Worm (Caenorhabditis elegans) whole organism, young adult: ENCODE measurements around the gene dnpp-1.

Source experiments
- B0336.3 ChIP-seq: fragments of 200-800 bp; sonication (Bioruptor generic); IDR thresholded peaks from 2 replicates; pipeline ENCODE4 v1.3.6; 2022; ENCODE audit warnings: missing genetic modification characterization, missing compliant biosample characterization
- C17E4.6 ChIP-seq: fragments of 200-800 bp; sonication (Bioruptor generic); IDR thresholded peaks from 2 replicates; pipeline ENCODE4 v1.3.6; 2022; ENCODE audit warnings: missing genetic modification reagents, missing genetic modification characterization, missing compliant biosample characterization
- D2030.7 ChIP-seq: fragments of 200-800 bp; sonication (Bioruptor generic); IDR thresholded peaks from 2 replicates; pipeline ENCODE4 v1.3.6; 2022; ENCODE audit warnings: missing genetic modification reagents, missing genetic modification characterization, missing compliant biosample characterization
- F33H1.4 ChIP-seq: fragments of 200-800 bp; sonication (Bioruptor generic); IDR thresholded peaks from 2 replicates; pipeline ENCODE4 v1.3.6; 2022; ENCODE audit warnings: missing genetic modification reagents, missing genetic modification characterization, missing compliant biosample characterization
- F52B5.7 ChIP-seq: sonication (generic microtip); optimal IDR thresholded peaks from 2 replicates; lab custom pipeline; 2016; ENCODE audit warnings: mild to moderate bottlenecking, missing genetic modification characterization, missing compliant biosample characterization
- F55B11.4 ChIP-seq: sonication (generic microtip); optimal IDR thresholded peaks from 2 replicates; lab custom pipeline; 2016; ENCODE audit warnings: missing compliant biosample characterization, missing genetic modification characterization, borderline replicate concordance; ENCODE audit not compliant: insufficient read depth
- K11D2.4 ChIP-seq: fragments of 200-800 bp; sonication (Bioruptor generic); IDR thresholded peaks from 2 replicates; pipeline ENCODE4 v1.3.6; 2022; ENCODE audit warnings: missing genetic modification reagents, missing genetic modification characterization, missing compliant biosample characterization
- T26A5.8 ChIP-seq: sonication (generic microtip); optimal IDR thresholded peaks from 2 replicates; lab custom pipeline; 2016; ENCODE audit warnings: missing genetic modification characterization, missing compliant biosample characterization
- Y53F4B.3 ChIP-seq: fragments of 200-800 bp; sonication (Bioruptor generic); IDR thresholded peaks from 2 replicates; pipeline ENCODE4 v1.3.6; 2022; ENCODE audit warnings: missing genetic modification reagents, missing genetic modification characterization, missing compliant biosample characterization
- Y53G8AR.9 ChIP-seq: fragments of 200-800 bp; sonication (Bioruptor generic); conservative IDR thresholded peaks from 2 replicates; pipeline ENCODE4 v1.3.6; 2022; ENCODE audit warnings: missing genetic modification reagents, missing genetic modification characterization, missing compliant biosample characterization
- Y56A3A.18 ChIP-seq: fragments of 200-800 bp; sonication (Bioruptor generic); IDR thresholded peaks from 2 replicates; pipeline ENCODE4 v1.3.6; 2022; ENCODE audit warnings: missing genetic modification reagents, missing genetic modification characterization, missing compliant biosample characterization
- Y67H2A.10 ChIP-seq: fragments of 200-800 bp; sonication (Bioruptor generic); conservative IDR thresholded peaks from 2 replicates; pipeline ENCODE4 v1.3.6; 2022; ENCODE audit warnings: missing genetic modification reagents, missing genetic modification characterization, missing compliant biosample characterization
- Y95B8A.8 ChIP-seq: fragments of 200-800 bp; sonication (Bioruptor generic); IDR thresholded peaks from 2 replicates; pipeline ENCODE4 v1.3.6; 2022; ENCODE audit warnings: missing genetic modification reagents, missing genetic modification characterization, missing compliant biosample characterization
- ZK185.1 ChIP-seq: sonication (generic microtip); optimal IDR thresholded peaks from 2 replicates; lab custom pipeline; 2016; ENCODE audit warnings: mild to moderate bottlenecking, missing genetic modification characterization, missing compliant biosample characterization; ENCODE audit not compliant: poor library complexity, severe bottlenecking
- atf-7 ChIP-seq: sonication (generic microtip); optimal IDR thresholded peaks from 2 replicates; lab custom pipeline; 2017; ENCODE audit warnings: mild to moderate bottlenecking, missing genetic modification characterization, missing compliant biosample characterization
- attf-3 ChIP-seq: fragments of 200-800 bp; sonication (Bioruptor generic); conservative IDR thresholded peaks from 2 replicates; pipeline ENCODE4 v1.3.6; 2022; ENCODE audit warnings: missing genetic modification reagents, missing genetic modification characterization, missing compliant biosample characterization
- bed-1 ChIP-seq: fragments of 200-800 bp; sonication (Bioruptor generic); IDR thresholded peaks from 2 replicates; pipeline ENCODE4 v1.3.6; 2022; ENCODE audit warnings: missing genetic modification reagents, missing genetic modification characterization, missing compliant biosample characterization
- ccch-3 ChIP-seq: fragments of 200-800 bp; sonication (Bioruptor generic); optimal IDR thresholded peaks from 2 replicates; lab custom pipeline; 2018; ENCODE audit warnings: mild to moderate bottlenecking, missing genetic modification characterization, missing compliant biosample characterization
- cebp-1 ChIP-seq, 2 experiments: fragments of 200-800 bp in 1 of 2; sonication (Bioruptor generic) in 1 of 2; sonication (generic microtip) in 1 of 2; IDR thresholded peaks in 1 of 2; optimal IDR thresholded peaks in 1 of 2; 2 replicates each; pipeline versions ENCODE4 v1.3.6 to Lab custom; 2017 to 2022; ENCODE audit warnings: missing compliant biosample characterization in 2 of 2, missing genetic modification characterization in 2 of 2, mild to moderate bottlenecking in 1 of 2, missing genetic modification reagents in 1 of 2, moderate library complexity in 1 of 2
- ceh-100 ChIP-seq: fragments of 200-800 bp; sonication (Bioruptor generic); IDR thresholded peaks from 2 replicates; pipeline ENCODE4 v1.3.6; 2022; ENCODE audit warnings: missing genetic modification reagents, missing genetic modification characterization, missing compliant biosample characterization
- ceh-58 ChIP-seq: fragments of 200-800 bp; sonication (Bioruptor generic); IDR thresholded peaks from 2 replicates; pipeline ENCODE4 v1.3.6; 2022; ENCODE audit warnings: missing genetic modification characterization, missing compliant biosample characterization
- ceh-79 ChIP-seq: sonication (generic microtip); optimal IDR thresholded peaks from 2 replicates; lab custom pipeline; 2017; ENCODE audit warnings: mild to moderate bottlenecking, missing genetic modification characterization, missing compliant biosample characterization
- die-1 ChIP-seq: sonication (generic microtip); optimal IDR thresholded peaks from 2 replicates; lab custom pipeline; 2016; ENCODE audit warnings: missing genotype, mild to moderate bottlenecking, missing genetic modification characterization, missing compliant biosample characterization
- dox-1 ChIP-seq: fragments of 200-800 bp; sonication (Bioruptor generic); IDR thresholded peaks from 2 replicates; pipeline ENCODE4 v1.3.6; 2022; ENCODE audit warnings: missing genetic modification reagents, missing genetic modification characterization, missing compliant biosample characterization
- gei-17 ChIP-seq: fragments of 200-800 bp; sonication (Bioruptor generic); optimal IDR thresholded peaks from 2 replicates; lab custom pipeline; 2018; ENCODE audit warnings: mild to moderate bottlenecking, missing genetic modification characterization, missing compliant biosample characterization
- hlh-12 ChIP-seq: sonication (generic microtip); optimal IDR thresholded peaks from 2 replicates; lab custom pipeline; 2016; ENCODE audit warnings: missing genetic modification characterization, missing compliant biosample characterization
- hrde-1 ChIP-seq: sonication (generic microtip); optimal IDR thresholded peaks from 2 replicates; lab custom pipeline; 2016; ENCODE audit warnings: missing genetic modification characterization, mild to moderate bottlenecking, missing compliant biosample characterization, moderate library complexity, missing genotype, missing genetic modification reagents, borderline replicate concordance
- hsf-1 ChIP-seq: fragments of 200-800 bp; sonication (Bioruptor generic); IDR thresholded peaks from 2 replicates; pipeline ENCODE4 v1.3.6; 2022; ENCODE audit warnings: missing genetic modification reagents, missing genetic modification characterization, missing compliant biosample characterization
- lag-1 ChIP-seq: fragments of 200-800 bp; sonication (Bioruptor generic); IDR thresholded peaks from 2 replicates; pipeline ENCODE4 v1.3.6; 2022; ENCODE audit warnings: missing genetic modification reagents, missing genetic modification characterization, missing compliant biosample characterization
- let-526 ChIP-seq: fragments of 200-800 bp; sonication (Bioruptor generic); IDR thresholded peaks from 2 replicates; pipeline ENCODE4 v1.3.6; 2022; ENCODE audit warnings: missing genetic modification reagents, missing genetic modification characterization, missing compliant biosample characterization
- lin-26 ChIP-seq: fragments of 200-800 bp; sonication (Bioruptor generic); IDR thresholded peaks from 2 replicates; pipeline ENCODE4 v1.3.6; 2022; ENCODE audit warnings: missing genetic modification reagents, missing genetic modification characterization, missing compliant biosample characterization
- lin-40 ChIP-seq: sonication (generic microtip); optimal IDR thresholded peaks from 2 replicates; lab custom pipeline; 2016; ENCODE audit warnings: missing genetic modification characterization, mild to moderate bottlenecking, missing compliant biosample characterization, missing genotype, missing genetic modification reagents
- lsl-1 ChIP-seq: fragments of 200-800 bp; sonication (Bioruptor generic); optimal IDR thresholded peaks from 2 replicates; lab custom pipeline; 2018; ENCODE audit warnings: mild to moderate bottlenecking, missing genetic modification characterization, moderate library complexity, missing compliant biosample characterization
- madf-10 ChIP-seq: sonication (generic microtip); optimal IDR thresholded peaks from 2 replicates; lab custom pipeline; 2016; ENCODE audit warnings: mild to moderate bottlenecking, missing genetic modification characterization, missing compliant biosample characterization
- mcd-1 ChIP-seq: fragments of 200-800 bp; sonication (Bioruptor generic); IDR thresholded peaks from 2 replicates; pipeline ENCODE4 v1.3.6; 2022; ENCODE audit warnings: missing genetic modification reagents, missing genetic modification characterization, missing compliant biosample characterization
- mel-28 ChIP-seq: sonication (generic microtip); optimal IDR thresholded peaks from 2 replicates; lab custom pipeline; 2016; ENCODE audit warnings: borderline replicate concordance, mild to moderate bottlenecking, missing genetic modification characterization, missing compliant biosample characterization
- mes-4 ChIP-seq: sonication (generic microtip); optimal IDR thresholded peaks from 2 replicates; lab custom pipeline; 2016; ENCODE audit warnings: missing genotype, missing genetic modification characterization, missing compliant biosample characterization
- nfya-2 ChIP-seq: fragments of 200-800 bp; sonication (Bioruptor generic); IDR thresholded peaks from 2 replicates; pipeline ENCODE4 v1.3.6; 2022; ENCODE audit warnings: missing genetic modification reagents, missing genetic modification characterization, missing compliant biosample characterization
- nfyb-1 ChIP-seq: fragments of 200-800 bp; sonication (Bioruptor generic); IDR thresholded peaks from 2 replicates; pipeline ENCODE4 v1.3.6; 2022; ENCODE audit warnings: missing genetic modification reagents, missing genetic modification characterization, missing compliant biosample characterization
- nhr-27 ChIP-seq: fragments of 200-800 bp; sonication (Bioruptor generic); optimal IDR thresholded peaks from 2 replicates; lab custom pipeline; 2018; ENCODE audit warnings: mild to moderate bottlenecking, missing genetic modification characterization, moderate library complexity, missing compliant biosample characterization
- nhr-80 ChIP-seq: sonication (generic microtip); optimal IDR thresholded peaks from 2 replicates; lab custom pipeline; 2016; ENCODE audit warnings: missing genetic modification characterization, missing compliant biosample characterization
- pha-4 ChIP-seq: fragments of 150-350 bp; sonication (generic microtip); optimal IDR thresholded peaks from 2 replicates; lab custom pipeline; 2014; ENCODE audit warnings: missing biosample characterization, missing genetic modification reagents, missing genetic modification characterization
- sdz-38 ChIP-seq: sonication (generic microtip); optimal IDR thresholded peaks from 2 replicates; lab custom pipeline; 2016; ENCODE audit warnings: missing genotype, missing genetic modification characterization, missing compliant biosample characterization
- snpc-1.1 ChIP-seq: sonication (generic microtip); optimal IDR thresholded peaks from 2 replicates; lab custom pipeline; 2017; ENCODE audit warnings: missing genetic modification characterization, mild to moderate bottlenecking, missing compliant biosample characterization, antibody characterized with exemption, moderate library complexity, missing genotype, missing genetic modification reagents; ENCODE audit not compliant: insufficient read depth
- snpc-3.4 ChIP-seq: sonication (generic microtip); optimal IDR thresholded peaks from 2 replicates; lab custom pipeline; 2017; ENCODE audit warnings: missing genetic modification characterization, mild to moderate bottlenecking, missing compliant biosample characterization, antibody characterized with exemption, moderate library complexity, missing genotype, missing genetic modification reagents
- somi-1 ChIP-seq: fragments of 200-800 bp; sonication (Bioruptor generic); optimal IDR thresholded peaks from 2 replicates; lab custom pipeline; 2018; ENCODE audit warnings: mild to moderate bottlenecking, missing genetic modification characterization, missing compliant biosample characterization
- tbx-9 ChIP-seq: sonication (generic microtip); optimal IDR thresholded peaks from 2 replicates; lab custom pipeline; 2016; ENCODE audit warnings: borderline replicate concordance, missing genetic modification characterization, inconsistent platforms, missing compliant biosample characterization
- unc-62 ChIP-seq: fragments of 150-350 bp; optimal IDR thresholded peaks from 2 replicates; lab custom pipeline; 2014; ENCODE audit warnings: missing biosample characterization, missing genetic modification reagents, missing genetic modification characterization
- ztf-25 ChIP-seq: fragments of 200-800 bp; sonication (Bioruptor generic); IDR thresholded peaks from 2 replicates; pipeline ENCODE4 v1.3.6; 2022; ENCODE audit warnings: missing genetic modification reagents, missing genetic modification characterization, missing compliant biosample characterization

The dnpp-1 gene

DNA sequence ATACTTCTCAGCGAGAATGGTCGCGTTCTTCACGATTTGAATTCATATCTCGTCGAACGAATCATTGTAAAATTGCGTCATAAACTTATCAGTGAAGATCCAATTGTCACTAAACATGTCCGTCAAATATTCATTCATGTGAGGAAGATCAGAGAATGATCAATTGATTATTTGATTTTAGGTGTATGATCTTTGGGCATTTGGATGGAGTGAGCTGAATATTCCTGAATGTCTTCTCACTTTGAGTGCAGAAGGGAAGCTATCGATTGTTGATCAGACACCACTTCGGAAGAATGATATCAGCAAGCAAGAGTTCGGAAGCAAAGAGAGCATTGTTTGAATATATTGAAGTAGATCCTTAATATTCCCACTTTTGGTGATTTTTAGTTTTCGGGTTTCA, 10.7 kb upstream of the dnpp-1 start:
- TF ChIP-seq lsl-1 (GFP tag; lab: Kevin White, UChicago) (no peak), ztf-25 (no peak), madf-10 (tag; lab: Kevin White, UChicago) (peak; percentile 38), ccch-3 (GFP tag; lab: Kevin White, UChicago) (no peak), gei-17 (GFP tag; lab: Kevin White, UChicago) (no peak), Y56A3A.18 (GFP tag; lab: Robert Waterston, UW) (no peak), mes-4 (no peak), B0336.3 (GFP tag; lab: Robert Waterston, UW) (peak; percentile 67), mcd-1 (GFP tag; lab: Robert Waterston, UW) (no peak), Y53G8AR.9 (GFP tag; lab: Robert Waterston, UW) (peak; percentile 74), ceh-100 (GFP tag; lab: Robert Waterston, UW) (no peak), hrde-1 (tag; lab: Kevin White, UChicago) (peak; percentile 68), ceh-58 (GFP tag; lab: Robert Waterston, UW) (no peak), let-526 (GFP tag; lab: Robert Waterston, UW) (no peak), F33H1.4 (GFP tag; lab: Robert Waterston, UW) (no peak), mel-28 (tag; lab: Kevin White, UChicago) (no peak), sdz-38 (tag; lab: Kevin White, UChicago) (peak; percentile 12), lin-40 (tag; lab: Kevin White, UChicago) (peak; percentile 52), F55B11.4 (no peak), atf-7 (peak; percentile 37), C17E4.6 (no peak), T26A5.8 (tag; lab: Kevin White, UChicago) (no peak), tbx-9 (no peak), Y67H2A.10 (GFP tag; lab: Robert Waterston, UW) (no peak), pha-4 (tag; lab: Kevin White, UChicago) (no peak), die-1 (tag; lab: Kevin White, UChicago) (no peak), D2030.7 (GFP tag; lab: Robert Waterston, UW) (no peak), ceh-79 (tag; lab: Kevin White, UChicago) (no peak), somi-1 (peak; percentile 57), K11D2.4 (no peak), lin-26 (peak; percentile 73; the same call in 1 of the 2 replicates), dox-1 (GFP tag; lab: Robert Waterston, UW) (no peak), nfya-2 (no peak), hlh-12 (tag; lab: Kevin White, UChicago) (no peak), F52B5.7 (tag; lab: Kevin White, UChicago) (no peak), nhr-27 (tag; lab: Kevin White, UChicago) (no peak), Y95B8A.8 (GFP tag; lab: Robert Waterston, UW) (no peak), unc-62 (GFP tag; lab: Kevin White, UChicago) (no peak), nfyb-1 (GFP tag; lab: Robert Waterston, UW) (peak; percentile 62), snpc-3.4 (tag; lab: Kevin White, UChicago) (no peak), nhr-80 (tag; lab: Kevin White, UChicago) (peak; percentile 67), ZK185.1 (tag; lab: Kevin White, UChicago) (peak; percentile 42), snpc-1.1 (tag; lab: Kevin White, UChicago) (no peak), lag-1 (no peak), hsf-1 (GFP tag; lab: Robert Waterston, UW) (no peak), Y53F4B.3 (GFP tag; lab: Robert Waterston, UW) (no peak), attf-3 (GFP tag; lab: Robert Waterston, UW) (no peak), cebp-1 (GFP tag; IDR thresholded peaks at IDR 0.05; lab: Robert Waterston, UW) (no peak), cebp-1 (tag; optimal IDR thresholded peaks at IDR 0.05; lab: Kevin White, UChicago) (peak; percentile 21), bed-1 (GFP tag; lab: Robert Waterston, UW) (no peak)
